Fruit fly (Drosophila melanogaster) whole organism, adult: ENCODE results near the gene CG6041.

Experiments
- CG33017 ChIP-seq: fragments of 200-800 bp; sonication (Bioruptor generic); optimal IDR thresholded peaks from 2 replicates; lab custom pipeline; 2018; ENCODE audit warnings: missing biosample characterization, mild to moderate bottlenecking, missing genetic modification characterization, moderate library complexity
- CG7045 ChIP-seq: fragments of 200-800 bp; sonication (Bioruptor generic); optimal IDR thresholded peaks from 2 replicates; lab custom pipeline; 2017; ENCODE audit warnings: missing biosample characterization, mild to moderate bottlenecking, missing genetic modification characterization
- CG7101 ChIP-seq: fragments of 200-800 bp; sonication (Bioruptor generic); optimal IDR thresholded peaks from 2 replicates; lab custom pipeline; 2018; ENCODE audit warnings: missing biosample characterization, mild to moderate bottlenecking, missing genetic modification characterization, moderate library complexity
- Clk ChIP-seq: fragments of 200-800 bp; sonication (Bioruptor generic); optimal IDR thresholded peaks from 2 replicates; lab custom pipeline; 2017; ENCODE audit warnings: missing biosample characterization, missing genetic modification characterization
- Crg-1 ChIP-seq: fragments of 200-800 bp; sonication (Bioruptor generic); optimal IDR thresholded peaks from 2 replicates; lab custom pipeline; 2016; ENCODE audit warnings: missing biosample characterization, missing genetic modification characterization
- bab1 ChIP-seq: fragments of 200-800 bp; sonication (Bioruptor generic); optimal IDR thresholded peaks from 3 replicates; lab custom pipeline; 2019; ENCODE audit warnings: missing biosample characterization, mild to moderate bottlenecking, missing genetic modification characterization, moderate library complexity
- cic ChIP-seq: fragments of 200-800 bp; sonication (Bioruptor generic); optimal IDR thresholded peaks from 2 replicates; lab custom pipeline; 2017; ENCODE audit warnings: missing biosample characterization, mild to moderate bottlenecking, missing genetic modification characterization, moderate library complexity
- cnc ChIP-seq, 2 experiments: fragments of >200 bp; optimal IDR thresholded peaks; 2 replicates each; lab custom pipeline; 2017
- kay ChIP-seq: fragments of 200-800 bp; sonication (Bioruptor generic); peaks from one replicate; lab custom pipeline; 2016; ENCODE audit warnings: missing biosample characterization, missing genetic modification characterization, borderline replicate concordance
- pad ChIP-seq: fragments of 200-800 bp; sonication (Bioruptor generic); optimal IDR thresholded peaks from 3 replicates; lab custom pipeline; 2017; ENCODE audit warnings: missing biosample characterization, missing genetic modification characterization, mild to moderate bottlenecking, moderate library complexity, missing genetic modification reagents
- toe ChIP-seq: fragments of 200-800 bp; sonication (Bioruptor generic); optimal IDR thresholded peaks from 2 replicates; lab custom pipeline; 2016; ENCODE audit warnings: missing biosample characterization, missing genetic modification characterization

dm6 chrX:5915752-5916493 lies 32.0 kb upstream of the CG6041 start:
- TF ChIP-seq toe (no peak), kay (GFP tag; lab: Kevin White, UChicago) (no peak), bab1 (peak; percentile 83), CG7101 (tag; lab: Kevin White, UChicago) (no peak), cnc (optimal IDR thresholded peaks at IDR 0.05; lab: Kevin White, UChicago) (no peak), cic (peak; percentile 6), CG33017 (tag; lab: Kevin White, UChicago) (no peak), Crg-1 (GFP tag; lab: Kevin White, UChicago) (no peak), Clk (GFP tag; lab: Kevin White, UChicago) (no peak), pad (GFP tag; lab: Kevin White, UChicago) (no peak), CG7045 (GFP tag; lab: Kevin White, UChicago) (no peak)
